Fruit fly (Drosophila melanogaster): ENCODE results near the gene CG4701.

DNA sequence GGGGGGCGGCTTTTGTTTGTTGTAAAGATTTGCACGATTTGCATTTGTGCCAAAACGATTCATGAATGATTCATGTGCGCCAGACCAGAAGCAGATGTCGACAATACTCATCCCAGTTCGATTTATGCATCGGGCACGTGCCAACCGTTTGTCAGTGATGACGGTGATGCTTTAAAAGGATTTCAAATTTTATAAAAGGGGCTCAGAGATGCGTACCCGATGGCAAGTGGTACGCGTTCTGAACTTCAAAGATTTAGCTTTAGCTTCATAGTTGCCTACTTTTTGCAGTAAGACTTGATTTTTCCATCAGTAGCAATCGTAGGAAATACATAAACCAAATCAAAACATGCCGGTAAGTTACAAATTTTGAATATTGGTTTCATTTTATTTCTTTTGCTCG lies 44.8 kb downstream of the CG4701 start, which contains the start of gene CG33309:
- TF ChIP-seq CG10348 (GFP tag; IDR thresholded peaks at IDR 0.05) (no peak), CG12605 (GFP tag; IDR thresholded peaks at IDR 0.05) (no peak), CG32121 (GFP tag; IDR thresholded peaks at IDR 0.05) (no peak)
